Worm (Caenorhabditis elegans) whole organism, L3 larva: ENCODE results near the gene srz-19.

Source experiments
- R02D3.7 ChIP-seq: fragments of 150-350 bp; optimal IDR thresholded peaks from 2 replicates; lab custom pipeline; 2014; ENCODE audit warnings: missing biosample characterization, missing genetic modification characterization
- ZK546.5 ChIP-seq: sonication (generic microtip); optimal IDR thresholded peaks from 2 replicates; lab custom pipeline; 2017; ENCODE audit warnings: missing biosample characterization, missing genetic modification characterization
- ama-1 ChIP-seq: fragments of 150-350 bp; optimal IDR thresholded peaks from 2 replicates; lab custom pipeline; 2018
- ceh-16 ChIP-seq: sonication (generic microtip); optimal IDR thresholded peaks from 2 replicates; lab custom pipeline; 2017; ENCODE audit warnings: missing biosample characterization, missing genetic modification characterization
- ceh-28 ChIP-seq: fragments of 150-350 bp; optimal IDR thresholded peaks from 2 replicates; lab custom pipeline; 2014; ENCODE audit warnings: missing biosample characterization, missing genetic modification reagents, missing genetic modification characterization
- ceh-82 ChIP-seq: fragments of 150-350 bp; optimal IDR thresholded peaks from 2 replicates; lab custom pipeline; 2014; ENCODE audit warnings: missing biosample characterization, missing genetic modification characterization
- ceh-9 ChIP-seq: sonication (generic microtip); optimal IDR thresholded peaks from 2 replicates; lab custom pipeline; 2018; ENCODE audit warnings: missing biosample characterization, missing genetic modification characterization
- daf-12 ChIP-seq: fragments of 150-350 bp; optimal IDR thresholded peaks from 2 replicates; lab custom pipeline; 2014; ENCODE audit warnings: missing biosample characterization, missing genetic modification reagents, missing genetic modification characterization
- egl-27 ChIP-seq: sonication (generic microtip); optimal IDR thresholded peaks from 4 replicates; lab custom pipeline; 2017; ENCODE audit warnings: missing biosample characterization, missing genetic modification reagents, missing genetic modification characterization
- elt-2 ChIP-seq: sonication (generic microtip); optimal IDR thresholded peaks from 2 replicates; lab custom pipeline; 2016; ENCODE audit warnings: missing genetic modification reagents, mild to moderate bottlenecking, missing genetic modification characterization, missing compliant biosample characterization
- elt-3 ChIP-seq, 3 experiments: fragments of 150-350 bp in 1 of 3; sonication (generic microtip) in 2 of 3; optimal IDR thresholded peaks; 2 replicates in 2 of 3; 4 replicates in 1 of 3; lab custom pipeline; 2014 to 2017; ENCODE audit warnings: missing biosample characterization in 3 of 3, missing genetic modification characterization in 3 of 3
- eor-1 ChIP-seq, 2 experiments: fragments of 150-350 bp; optimal IDR thresholded peaks; 2 replicates each; lab custom pipeline; 2014 to 2018; ENCODE audit warnings: missing biosample characterization in 2 of 2, missing genetic modification characterization in 2 of 2
- fkh-10 ChIP-seq: sonication (generic microtip); optimal IDR thresholded peaks from 2 replicates; lab custom pipeline; 2017; ENCODE audit warnings: missing biosample characterization, missing genetic modification reagents, missing genetic modification characterization
- fos-1 ChIP-seq: fragments of 150-350 bp; optimal IDR thresholded peaks from 2 replicates; lab custom pipeline; 2014; ENCODE audit warnings: missing biosample characterization, missing genetic modification characterization
- jun-1 ChIP-seq: fragments of 150-350 bp; optimal IDR thresholded peaks from 2 replicates; lab custom pipeline; 2014; ENCODE audit warnings: missing biosample characterization, missing genetic modification reagents, missing genetic modification characterization
- lin-15B ChIP-seq: fragments of 150-350 bp; optimal IDR thresholded peaks from 2 replicates; lab custom pipeline; 2014; ENCODE audit warnings: missing biosample characterization, missing genetic modification characterization
- lin-39 ChIP-seq: fragments of 150-350 bp; optimal IDR thresholded peaks from 2 replicates; lab custom pipeline; 2018; ENCODE audit warnings: missing biosample characterization, missing genetic modification reagents, missing genetic modification characterization
- lsy-12 ChIP-seq: sonication (generic microtip); optimal IDR thresholded peaks from 2 replicates; lab custom pipeline; 2016; ENCODE audit warnings: mild to moderate bottlenecking, missing genetic modification characterization, missing compliant biosample characterization
- mdl-1 ChIP-seq: fragments of 150-350 bp; optimal IDR thresholded peaks from 2 replicates; lab custom pipeline; 2014; ENCODE audit warnings: missing biosample characterization, missing genetic modification characterization
- nhr-11 ChIP-seq: fragments of 150-350 bp; optimal IDR thresholded peaks from 2 replicates; lab custom pipeline; 2014; ENCODE audit warnings: missing biosample characterization, missing genetic modification characterization
- nhr-12 ChIP-seq: fragments of 150-350 bp; optimal IDR thresholded peaks from 2 replicates; lab custom pipeline; 2014; ENCODE audit warnings: missing biosample characterization, missing genetic modification characterization
- nhr-23 ChIP-seq: fragments of 150-350 bp; optimal IDR thresholded peaks from 2 replicates; lab custom pipeline; 2014; ENCODE audit warnings: missing biosample characterization, missing genetic modification reagents, missing genetic modification characterization
- nhr-25 ChIP-seq: sonication (generic microtip); optimal IDR thresholded peaks from 2 replicates; lab custom pipeline; 2017; ENCODE audit warnings: missing biosample characterization, missing genetic modification characterization
- nhr-28 ChIP-seq: fragments of 150-350 bp; optimal IDR thresholded peaks from 2 replicates; lab custom pipeline; 2014; ENCODE audit warnings: missing biosample characterization, missing genetic modification characterization
- nhr-67 ChIP-seq: fragments of 150-350 bp; optimal IDR thresholded peaks from 2 replicates; lab custom pipeline; 2014; ENCODE audit warnings: missing biosample characterization, missing genetic modification characterization
- nhr-76 ChIP-seq: fragments of 150-350 bp; sonication (generic microtip); optimal IDR thresholded peaks from 5 replicates; lab custom pipeline; 2014; ENCODE audit warnings: missing biosample characterization, missing genetic modification characterization
- pha-4 ChIP-seq: fragments of 150-350 bp; optimal IDR thresholded peaks from 2 replicates; lab custom pipeline; 2014; ENCODE audit warnings: missing biosample characterization, missing genetic modification reagents, missing genetic modification characterization
- pqm-1 ChIP-seq: fragments of 150-350 bp; optimal IDR thresholded peaks from 2 replicates; lab custom pipeline; 2017; ENCODE audit warnings: missing biosample characterization, missing genetic modification characterization, inconsistent platforms
- sea-2 ChIP-seq: fragments of 150-350 bp; sonication (generic microtip); optimal IDR thresholded peaks from 4 replicates; lab custom pipeline; 2014; ENCODE audit warnings: missing biosample characterization, missing genetic modification reagents, missing genetic modification characterization
- skn-1 ChIP-seq: fragments of 150-350 bp; optimal IDR thresholded peaks from 2 replicates; lab custom pipeline; 2014; ENCODE audit warnings: missing biosample characterization, missing genetic modification characterization
- snpc-4 ChIP-seq: fragments of 150-350 bp; optimal IDR thresholded peaks from 2 replicates; lab custom pipeline; 2014; ENCODE audit warnings: missing biosample characterization, missing genetic modification characterization
- tbx-2 ChIP-seq: sonication (generic microtip); optimal IDR thresholded peaks from 2 replicates; lab custom pipeline; 2016; ENCODE audit warnings: mild to moderate bottlenecking, missing genetic modification characterization, missing compliant biosample characterization
- unc-39 ChIP-seq: sonication (generic microtip); optimal IDR thresholded peaks from 4 replicates; lab custom pipeline; 2017; ENCODE audit warnings: missing biosample characterization, missing genetic modification characterization
- unc-62 ChIP-seq: fragments of 150-350 bp; sonication (generic microtip); optimal IDR thresholded peaks from 4 replicates; lab custom pipeline; 2014; ENCODE audit warnings: missing biosample characterization, missing genetic modification reagents, missing genetic modification characterization
- ztf-11 ChIP-seq: fragments of 150-350 bp; optimal IDR thresholded peaks from 2 replicates; lab custom pipeline; 2014; ENCODE audit warnings: missing biosample characterization, missing genetic modification characterization
- ztf-4 ChIP-seq: fragments of 150-350 bp; optimal IDR thresholded peaks from 2 replicates; lab custom pipeline; 2014; ENCODE audit warnings: missing biosample characterization, missing genetic modification characterization

Gene srz-19

DNA sequence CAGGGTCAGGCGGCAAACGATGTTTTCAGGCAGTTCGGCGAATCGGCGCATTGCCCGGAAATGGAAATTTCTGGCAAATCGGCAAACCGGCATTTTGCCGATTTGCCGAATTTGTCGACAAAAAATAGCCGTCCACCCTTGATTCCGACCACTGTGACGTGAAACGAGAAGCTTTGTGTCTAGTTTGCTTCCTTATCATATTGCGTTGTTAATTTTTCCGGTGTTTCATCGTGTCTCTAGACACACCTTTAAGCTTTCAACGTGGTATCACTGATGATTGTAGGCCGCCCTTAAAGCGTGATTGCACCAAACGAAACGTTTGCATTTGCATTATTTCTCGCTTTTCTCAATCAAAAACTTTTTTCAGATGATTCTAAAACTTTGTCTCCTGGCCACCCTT lies 17.5 kb downstream of the srz-19 start, which contains the start of gene clec-71:
TSS of gene clec-71 (plus strand) at position 362 of the 400 bp plus-strand sequence.
- TF ChIP-seq elt-2 (tag; lab: Kevin White, UChicago): peak; percentile 6
- TF ChIP-seq mdl-1 (tag; lab: Kevin White, UChicago): no peak
- no peak for TF ChIP-seq lin-15B
- TF ChIP-seq ceh-16 (tag; lab: Kevin White, UChicago): no peak
- TF ChIP-seq fkh-10 (GFP tag; lab: Kevin White, UChicago): no peak
- TF ChIP-seq pqm-1 (tag; lab: Kevin White, UChicago): no peak
- TF ChIP-seq nhr-11 (tag; lab: Kevin White, UChicago): no peak

DNA sequence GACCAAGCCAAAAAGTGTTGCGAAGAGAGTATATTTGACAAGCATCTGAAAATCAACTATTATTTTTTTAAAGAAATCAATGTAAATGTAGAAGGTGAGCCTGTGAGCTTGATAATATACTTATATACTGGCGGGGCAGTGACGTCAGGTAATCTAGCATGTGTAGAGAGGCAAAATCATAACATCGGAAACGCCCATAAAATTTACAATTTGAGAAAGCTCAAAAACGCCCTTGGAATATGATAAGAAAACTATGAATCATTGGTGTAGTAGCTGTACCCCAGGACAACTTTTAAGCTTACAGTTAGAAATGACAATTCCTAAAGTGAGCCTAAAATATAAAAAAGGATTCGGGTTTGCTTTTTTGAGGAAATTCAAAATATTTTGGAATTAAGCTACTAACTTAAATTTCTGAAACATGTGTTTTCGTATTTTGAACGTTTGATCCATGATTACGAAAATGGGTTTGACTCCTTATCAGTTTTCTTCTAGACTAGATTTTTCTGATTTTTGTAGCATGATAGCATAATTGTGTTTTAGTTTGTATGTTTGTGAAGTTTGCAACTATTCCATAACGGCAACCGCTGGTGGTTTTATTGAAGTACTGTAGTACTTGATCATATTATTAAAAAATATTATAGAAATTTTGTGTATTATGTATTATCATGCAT lies 22.2 kb downstream of the srz-19 start, which contains the start of gene clec-174:
TSS of gene clec-174 (minus strand) at position 51 of the 671 bp plus-strand sequence.
- no peak for TF ChIP-seq nhr-76 (tag; lab: Kevin White, UChicago)
- peak; percentile 49 for TF ChIP-seq elt-2 (tag; lab: Kevin White, UChicago)
- peak; percentile 22 for TF ChIP-seq pqm-1 (tag; lab: Kevin White, UChicago)
- TF ChIP-seq, all 47 proteins: peak for 2

DNA sequence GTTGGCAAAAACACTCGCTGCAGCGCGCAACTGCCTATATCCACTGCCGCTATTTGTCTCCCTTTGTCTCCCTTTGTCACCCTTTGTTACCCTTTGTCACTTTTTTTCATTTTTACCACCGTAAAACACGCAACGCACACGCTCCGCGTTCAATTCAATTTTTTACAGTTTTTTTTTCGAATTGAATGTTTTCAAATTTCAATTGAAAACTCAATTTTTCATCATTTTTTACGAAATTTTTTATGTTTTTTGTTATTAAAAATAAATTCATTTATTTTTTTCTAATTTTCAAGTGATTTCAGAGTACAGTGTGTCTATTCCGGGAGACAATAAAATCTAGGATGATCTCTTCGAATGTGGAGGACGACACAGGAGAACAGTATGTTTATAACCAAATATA lies 23.4 kb downstream of the srz-19 start, which contains the start of gene Y46C8AL.11:
TSS of gene Y46C8AL.11 (plus strand) at position 301 of the 400 bp plus-strand sequence.
- TF ChIP-seq skn-1 (no peak), ZK546.5 (no peak), ama-1 (lab: Kevin White, UChicago) (no peak), nhr-23 (tag; lab: Kevin White, UChicago) (no peak), fkh-10 (GFP tag; lab: Kevin White, UChicago) (no peak), eor-1 (tag; optimal IDR thresholded peaks at IDR 0.05; lab: Kevin White, UChicago) (no peak), egl-27 (tag; lab: Kevin White, UChicago) (no peak), elt-2 (tag; lab: Kevin White, UChicago) (no peak), ceh-28 (no peak), nhr-25 (no peak)
- TF ChIP-seq, all 47 proteins: peak for 0

DNA sequence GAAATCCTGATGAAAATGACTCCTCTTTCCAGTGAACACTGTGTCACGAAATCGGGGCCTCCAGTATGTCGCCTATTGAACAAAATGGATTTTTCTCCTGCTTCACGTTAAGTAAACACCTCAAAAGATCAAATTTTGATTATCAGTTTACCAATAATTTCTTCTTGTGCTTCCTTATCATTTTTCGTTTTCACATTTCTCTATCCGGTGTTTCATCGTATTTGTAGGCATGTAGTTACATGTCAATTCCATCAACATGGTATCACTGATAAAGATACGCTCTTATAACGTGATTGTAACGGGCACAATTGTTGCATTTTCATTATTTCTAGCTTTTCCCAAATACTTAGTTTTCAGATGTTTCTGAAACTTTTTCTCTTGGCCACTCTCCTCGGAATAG lies 24.9 kb downstream of the srz-19 start, which contains the start of gene clec-72:
TSS of gene clec-72 (plus strand) at position 358 of the 400 bp plus-strand sequence.
- no peak for TF ChIP-seq nhr-67 (tag; lab: Kevin White, UChicago)
- no peak for TF ChIP-seq ceh-28
- no peak for TF ChIP-seq R02D3.7 (tag; lab: Kevin White, UChicago)
- no peak for TF ChIP-seq ztf-11 (tag; lab: Kevin White, UChicago)
- TF ChIP-seq jun-1 (tag; lab: Kevin White, UChicago): peak; percentile 84
- TF ChIP-seq unc-39: no peak
- no peak for TF ChIP-seq elt-3 (tag; optimal IDR thresholded peaks at IDR 0.05; lab: Kevin White, UChicago)
- no peak for TF ChIP-seq ztf-4
- no peak for TF ChIP-seq ceh-82 (tag; lab: Kevin White, UChicago)
- TF ChIP-seq tbx-2: no peak
- no peak for TF ChIP-seq nhr-28 (tag; lab: Kevin White, UChicago)
- TF ChIP-seq pqm-1 (tag; lab: Kevin White, UChicago): peak; percentile 92
- no peak for TF ChIP-seq pha-4
- no peak for TF ChIP-seq daf-12 (tag; lab: Kevin White, UChicago)
- no peak for TF ChIP-seq ceh-9 (tag; lab: Kevin White, UChicago)
- no peak for TF ChIP-seq ama-1 (lab: Kevin White, UChicago)
- TF ChIP-seq fos-1: no peak
- TF ChIP-seq elt-2 (tag; lab: Kevin White, UChicago): peak; percentile 98
- no peak for TF ChIP-seq lin-15B
- TF ChIP-seq skn-1: peak; percentile 41
- no peak for TF ChIP-seq sea-2 (GFP tag; lab: Kevin White, UChicago)
- TF ChIP-seq ZK546.5: no peak
- no peak for TF ChIP-seq unc-62 (GFP tag; lab: Kevin White, UChicago)
- no peak for TF ChIP-seq egl-27 (tag; lab: Kevin White, UChicago)
- TF ChIP-seq nhr-12 (tag; lab: Kevin White, UChicago): no peak
- no peak for TF ChIP-seq nhr-23 (tag; lab: Kevin White, UChicago)
- TF ChIP-seq lsy-12 (tag; lab: Kevin White, UChicago): no peak
- TF ChIP-seq snpc-4 (tag; lab: Kevin White, UChicago): no peak
- TF ChIP-seq eor-1 (tag; optimal IDR thresholded peaks at IDR 0.05; lab: Kevin White, UChicago): no peak
- TF ChIP-seq lin-39 (tag; lab: Kevin White, UChicago): no peak
